Fruit fly (Drosophila melanogaster): ENCODE data around the gene wkd.

wkd gene

dm6 chr3R:11613252-11614036, 32.1 kb downstream of the wkd start (continued):
- peak; percentile 35 for TF ChIP-seq Six4 (GFP tag; optimal IDR thresholded peaks at IDR 0.05)
- peak; percentile 78 for TF ChIP-seq dysf (GFP tag; IDR thresholded peaks at IDR 0.05)
- no peak for TF ChIP-seq wek (GFP tag; optimal IDR thresholded peaks at IDR 0.05)
- TF ChIP-seq crp (GFP tag; optimal IDR thresholded peaks at IDR 0.05), result no peak
- no peak for TF ChIP-seq Vsx1 (GFP tag; optimal IDR thresholded peaks at IDR 0.05)
- no peak for TF ChIP-seq z (GFP tag; IDR thresholded peaks at IDR 0.05)
- TF ChIP-seq CG11696 (GFP tag; IDR thresholded peaks at IDR 0.05), result no peak
- peak; percentile 19 for TF ChIP-seq kni (GFP tag; optimal IDR thresholded peaks at IDR 0.05)
- TF ChIP-seq disco-r (GFP tag; optimal IDR thresholded peaks at IDR 0.05), result no peak
- peak; percentile 22 for TF ChIP-seq CG1529 (GFP tag; optimal IDR thresholded peaks at IDR 0.05)
- peak; percentile 72 for TF ChIP-seq CoRest (tag; optimal IDR thresholded peaks at IDR 0.05)
- TF ChIP-seq pnt (GFP tag; optimal IDR thresholded peaks at IDR 0.05), result no peak
- TF ChIP-seq phol (tag; optimal IDR thresholded peaks at IDR 0.05), result peak; percentile 61
- peak; percentile 93 for TF ChIP-seq NFAT (GFP tag; IDR thresholded peaks at IDR 0.05)
- TF ChIP-seq CG2202 (tag; optimal IDR thresholded peaks at IDR 0.05), result peak; percentile 33
- peak; percentile 85 for TF ChIP-seq Xbp1 (GFP tag; optimal IDR thresholded peaks at IDR 0.05)
- no peak for TF ChIP-seq CG10321 (GFP tag; IDR thresholded peaks at IDR 0.05)
- TF ChIP-seq NK7.1 (GFP tag; optimal IDR thresholded peaks at IDR 0.05), result peak; percentile 51
- no peak for TF ChIP-seq aop (GFP tag; IDR thresholded peaks at IDR 0.05)
- no peak for TF ChIP-seq CG8765 (GFP tag; IDR thresholded peaks at IDR 0.05)
- TF ChIP-seq CG4617 (GFP tag; optimal IDR thresholded peaks at IDR 0.05; ENCODE audit: borderline replicate concordance), result peak; percentile 18
- no peak for TF ChIP-seq CG17186 (GFP tag; optimal IDR thresholded peaks at IDR 0.05)
- no peak for TF ChIP-seq zf30C (GFP tag; optimal IDR thresholded peaks at IDR 0.05)
- TF ChIP-seq CG10654 (GFP tag; optimal IDR thresholded peaks at IDR 0.05), result peak; percentile 15
- TF ChIP-seq oc (tag; optimal IDR thresholded peaks at IDR 0.05), result peak; percentile 36
- peak; percentile 83 for TF ChIP-seq CG7745 (tag; optimal IDR thresholded peaks at IDR 0.05)
- no peak for TF ChIP-seq bowl (GFP tag; IDR thresholded peaks at IDR 0.05)
- TF ChIP-seq p53 (GFP tag; optimal IDR thresholded peaks at IDR 0.05), result peak; percentile 46
- TF ChIP-seq Pdp1 (GFP tag; optimal IDR thresholded peaks at IDR 0.05), result peak; percentile 6 to 70
- no peak for TF ChIP-seq bigmax (GFP tag; optimal IDR thresholded peaks at IDR 0.05)
- TF ChIP-seq CG31441 (GFP tag; IDR thresholded peaks at IDR 0.05), result peak; percentile 44; the same call in 1 of the 2 replicates
- no peak for TF ChIP-seq prd (optimal IDR thresholded peaks at IDR 0.05)
- peak; percentile 75 for TF ChIP-seq prd (GFP tag; IDR thresholded peaks at IDR 0.05)
- TF ChIP-seq run (tag; optimal IDR thresholded peaks at IDR 0.05), result no peak
- peak; percentile 5 for TF ChIP-seq Max (GFP tag; optimal IDR thresholded peaks at IDR 0.05)
- peak; percentile 68; the same call in 2 of the 3 replicates for TF ChIP-seq ci (GFP tag; IDR thresholded peaks at IDR 0.05)
- peak; percentile 46 for TF ChIP-seq HmgD (GFP tag; optimal IDR thresholded peaks at IDR 0.05)
- no peak for TF ChIP-seq D (optimal IDR thresholded peaks at IDR 0.05)
- peak; percentile 29 for TF ChIP-seq D (GFP tag; optimal IDR thresholded peaks at IDR 0.05)
- TF ChIP-seq sim (GFP tag; IDR thresholded peaks at IDR 0.05), result no peak
- TF ChIP-seq YL-1 (GFP tag; optimal IDR thresholded peaks at IDR 0.05), result peak; percentile 16
- no peak for TF ChIP-seq odd (GFP tag; optimal IDR thresholded peaks at IDR 0.05)
- TF ChIP-seq rib (GFP tag; IDR thresholded peaks at IDR 0.05), result no peak
- TF ChIP-seq twi (tag; optimal IDR thresholded peaks at IDR 0.05), result peak; percentile 32
- TF ChIP-seq Deaf1 (tag; optimal IDR thresholded peaks at IDR 0.05), result peak; percentile 4
- TF ChIP-seq HLH4C (GFP tag; IDR thresholded peaks at IDR 0.05; ENCODE audit: partially characterized antibody), result no peak
- peak; percentile 25; the same call in 1 of the 3 replicates for TF ChIP-seq CG7963 (GFP tag; IDR thresholded peaks at IDR 0.05; ENCODE audit: partially characterized antibody)
- TF ChIP-seq sisA (GFP tag; IDR thresholded peaks at IDR 0.05), result peak; percentile 75
- TF ChIP-seq gce (GFP tag; IDR thresholded peaks at IDR 0.05), result no peak
- no peak for TF ChIP-seq HLHmδ (GFP tag; optimal IDR thresholded peaks at IDR 0.05)

Data from whole organism, embryonic.